Fruit fly (Drosophila melanogaster): ENCODE results near the gene CG13484.

DNA sequence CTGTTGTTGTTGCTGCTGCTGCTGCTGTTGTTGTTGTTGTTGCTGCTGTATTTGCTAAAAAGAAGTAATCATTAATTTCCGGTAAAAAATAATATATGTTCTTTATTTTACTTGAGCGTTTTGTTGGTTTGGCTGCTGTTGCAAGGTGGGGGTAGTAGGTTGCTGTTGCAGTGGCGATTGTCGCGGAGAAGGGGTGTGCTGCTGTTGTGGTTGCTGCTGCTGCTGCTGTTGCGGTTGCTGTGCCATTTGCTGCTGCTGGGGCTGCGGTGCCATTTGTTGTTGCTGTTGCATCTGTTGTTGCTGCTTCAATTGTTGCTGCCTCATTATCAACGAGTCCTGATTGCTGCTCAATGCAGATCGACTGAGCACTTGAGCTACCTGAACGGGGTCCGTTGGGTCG, 27.1 kb downstream of the CG13484 start:
- TF ChIP-seq fru (GFP tag; optimal IDR thresholded peaks at IDR 0.05) (no peak), usp (GFP tag; optimal IDR thresholded peaks at IDR 0.05) (no peak), dmrt93B (GFP tag; optimal IDR thresholded peaks at IDR 0.05) (no peak), Myc (optimal IDR thresholded peaks at IDR 0.05) (no peak), Hnf4 (GFP tag; optimal IDR thresholded peaks at IDR 0.05) (no peak), tai (GFP tag; optimal IDR thresholded peaks at IDR 0.05) (no peak), CrebA (GFP tag; optimal IDR thresholded peaks at IDR 0.05; ENCODE audit: borderline replicate concordance) (no peak), jim (GFP tag; optimal IDR thresholded peaks at IDR 0.05) (no peak), psq (GFP tag; optimal IDR thresholded peaks at IDR 0.05) (no peak), h (GFP tag; optimal IDR thresholded peaks at IDR 0.05) (no peak), pan (optimal IDR thresholded peaks at IDR 0.05) (no peak), Hr83 (GFP tag; optimal IDR thresholded peaks at IDR 0.05; ENCODE audit: poor library complexity, severe bottlenecking) (no peak), ey (GFP tag; optimal IDR thresholded peaks at IDR 0.05) (no peak)

Measured in whole organism, wandering third instar larva.